Worm (Caenorhabditis elegans) whole organism, L3 larva: Measurements from ENCODE around the gene zipt-16.

Experiments
- ZK546.5 ChIP-seq: sonication (generic microtip); optimal IDR thresholded peaks from 2 replicates; lab custom pipeline; 2017; ENCODE audit warnings: missing biosample characterization, missing genetic modification characterization
- ama-1 ChIP-seq: fragments of 150-350 bp; optimal IDR thresholded peaks from 2 replicates; lab custom pipeline; 2018
- ceh-82 ChIP-seq: fragments of 150-350 bp; optimal IDR thresholded peaks from 2 replicates; lab custom pipeline; 2014; ENCODE audit warnings: missing biosample characterization, missing genetic modification characterization
- ceh-9 ChIP-seq: sonication (generic microtip); optimal IDR thresholded peaks from 2 replicates; lab custom pipeline; 2018; ENCODE audit warnings: missing biosample characterization, missing genetic modification characterization
- daf-12 ChIP-seq: fragments of 150-350 bp; optimal IDR thresholded peaks from 2 replicates; lab custom pipeline; 2014; ENCODE audit warnings: missing biosample characterization, missing genetic modification reagents, missing genetic modification characterization
- egl-27 ChIP-seq: sonication (generic microtip); optimal IDR thresholded peaks from 4 replicates; lab custom pipeline; 2017; ENCODE audit warnings: missing biosample characterization, missing genetic modification reagents, missing genetic modification characterization
- egl-5 ChIP-seq: fragments of 150-350 bp; optimal IDR thresholded peaks from 2 replicates; lab custom pipeline; 2017; ENCODE audit warnings: missing biosample characterization, missing genetic modification reagents, missing genetic modification characterization, inconsistent platforms
- elt-2 ChIP-seq: sonication (generic microtip); optimal IDR thresholded peaks from 2 replicates; lab custom pipeline; 2016; ENCODE audit warnings: missing genetic modification reagents, mild to moderate bottlenecking, missing genetic modification characterization, missing compliant biosample characterization
- elt-3 ChIP-seq, 3 experiments: fragments of 150-350 bp in 1 of 3; sonication (generic microtip) in 2 of 3; optimal IDR thresholded peaks; 2 replicates in 2 of 3; 4 replicates in 1 of 3; lab custom pipeline; 2014 to 2017; ENCODE audit warnings: missing biosample characterization in 3 of 3, missing genetic modification characterization in 3 of 3
- eor-1 ChIP-seq, 2 experiments: fragments of 150-350 bp; optimal IDR thresholded peaks; 2 replicates each; lab custom pipeline; 2014 to 2018; ENCODE audit warnings: missing biosample characterization in 2 of 2, missing genetic modification characterization in 2 of 2
- fkh-10 ChIP-seq: sonication (generic microtip); optimal IDR thresholded peaks from 2 replicates; lab custom pipeline; 2017; ENCODE audit warnings: missing biosample characterization, missing genetic modification reagents, missing genetic modification characterization
- fkh-2 ChIP-seq: fragments of 150-350 bp; optimal IDR thresholded peaks from 2 replicates; lab custom pipeline; 2014; ENCODE audit warnings: missing biosample characterization, missing genetic modification reagents, missing genetic modification characterization
- fos-1 ChIP-seq: fragments of 150-350 bp; optimal IDR thresholded peaks from 2 replicates; lab custom pipeline; 2014; ENCODE audit warnings: missing biosample characterization, missing genetic modification characterization
- hmg-11 ChIP-seq: sonication (generic microtip); optimal IDR thresholded peaks from 2 replicates; lab custom pipeline; 2016; ENCODE audit warnings: missing genetic modification characterization, missing compliant biosample characterization
- jun-1 ChIP-seq: fragments of 150-350 bp; optimal IDR thresholded peaks from 2 replicates; lab custom pipeline; 2014; ENCODE audit warnings: missing biosample characterization, missing genetic modification reagents, missing genetic modification characterization
- lin-15B ChIP-seq: fragments of 150-350 bp; optimal IDR thresholded peaks from 2 replicates; lab custom pipeline; 2014; ENCODE audit warnings: missing biosample characterization, missing genetic modification characterization
- lin-39 ChIP-seq: fragments of 150-350 bp; optimal IDR thresholded peaks from 2 replicates; lab custom pipeline; 2018; ENCODE audit warnings: missing biosample characterization, missing genetic modification reagents, missing genetic modification characterization
- nfya-1 ChIP-seq: sonication (generic microtip); optimal IDR thresholded peaks from 2 replicates; lab custom pipeline; 2017; ENCODE audit warnings: missing genetic modification characterization, mild to moderate bottlenecking, missing compliant biosample characterization, antibody characterized with exemption, moderate library complexity; ENCODE audit not compliant: insufficient read depth
- nhr-23 ChIP-seq: fragments of 150-350 bp; optimal IDR thresholded peaks from 2 replicates; lab custom pipeline; 2014; ENCODE audit warnings: missing biosample characterization, missing genetic modification reagents, missing genetic modification characterization
- nhr-28 ChIP-seq: fragments of 150-350 bp; optimal IDR thresholded peaks from 2 replicates; lab custom pipeline; 2014; ENCODE audit warnings: missing biosample characterization, missing genetic modification characterization
- nhr-43 ChIP-seq: sonication (generic microtip); optimal IDR thresholded peaks from 2 replicates; lab custom pipeline; 2016; ENCODE audit warnings: mild to moderate bottlenecking, missing genetic modification characterization, missing compliant biosample characterization; ENCODE audit not compliant: poor library complexity, severe bottlenecking
- nhr-77 ChIP-seq: fragments of 150-350 bp; optimal IDR thresholded peaks from 2 replicates; lab custom pipeline; 2014; ENCODE audit warnings: missing biosample characterization, missing genetic modification characterization
- pqm-1 ChIP-seq: fragments of 150-350 bp; optimal IDR thresholded peaks from 2 replicates; lab custom pipeline; 2017; ENCODE audit warnings: missing biosample characterization, missing genetic modification characterization, inconsistent platforms
- sea-2 ChIP-seq: fragments of 150-350 bp; sonication (generic microtip); optimal IDR thresholded peaks from 4 replicates; lab custom pipeline; 2014; ENCODE audit warnings: missing biosample characterization, missing genetic modification reagents, missing genetic modification characterization
- skn-1 ChIP-seq: fragments of 150-350 bp; optimal IDR thresholded peaks from 2 replicates; lab custom pipeline; 2014; ENCODE audit warnings: missing biosample characterization, missing genetic modification characterization
- snpc-4 ChIP-seq: fragments of 150-350 bp; optimal IDR thresholded peaks from 2 replicates; lab custom pipeline; 2014; ENCODE audit warnings: missing biosample characterization, missing genetic modification characterization
- tbx-2 ChIP-seq: sonication (generic microtip); optimal IDR thresholded peaks from 2 replicates; lab custom pipeline; 2016; ENCODE audit warnings: mild to moderate bottlenecking, missing genetic modification characterization, missing compliant biosample characterization
- unc-39 ChIP-seq: sonication (generic microtip); optimal IDR thresholded peaks from 4 replicates; lab custom pipeline; 2017; ENCODE audit warnings: missing biosample characterization, missing genetic modification characterization
- unc-62 ChIP-seq: fragments of 150-350 bp; sonication (generic microtip); optimal IDR thresholded peaks from 4 replicates; lab custom pipeline; 2014; ENCODE audit warnings: missing biosample characterization, missing genetic modification reagents, missing genetic modification characterization

The zipt-16 gene

ce11 chrV:11450257-11450656 lies 12.6 kb upstream of the zipt-16 start, which contains the start of gene col-156:
Gene col-156, minus strand, starts transcription at chrV:11450357.
- TF ChIP-seq fos-1, result no peak
- TF ChIP-seq pqm-1 (tag; lab: Kevin White, UChicago), result no peak
- TF ChIP-seq elt-2, result no peak
- TF ChIP-seq nfya-1, result no peak
- TF ChIP-seq tbx-2 (tag; lab: Kevin White, UChicago), result no peak

ce11 chrV:11454917-11455316 lies 7.9 kb upstream of the zipt-16 start:
- no peak for TF ChIP-seq lin-15B (tag; lab: Kevin White, UChicago)
- TF ChIP-seq ceh-82, result no peak
- no peak for TF ChIP-seq lin-39
- TF ChIP-seq elt-2, result no peak
- TF ChIP-seq, all 47 proteins: peak for 0

- no peak for TF ChIP-seq nfya-1
- TF ChIP-seq ama-1 (lab: Kevin White, UChicago), result no peak
- TF ChIP-seq nhr-28 (tag; lab: Kevin White, UChicago), result no peak
- no peak for TF ChIP-seq egl-27 (tag; lab: Kevin White, UChicago)
- TF ChIP-seq hmg-11 (tag; lab: Kevin White, UChicago), result no peak
- TF ChIP-seq tbx-2 (tag; lab: Kevin White, UChicago), result no peak
Observed at ce11 chrV:11459255-11459654, 3.6 kb upstream of the zipt-16 start, which contains the start of gene T11F9.1. Gene T11F9.1, plus strand, starts transcription at chrV:11459555.

- TF ChIP-seq elt-2 (peak; percentile 97), lin-15B (tag; lab: Kevin White, UChicago) (no peak), daf-12 (no peak), nhr-28 (tag; lab: Kevin White, UChicago) (no peak), pqm-1 (tag; lab: Kevin White, UChicago) (peak; percentile 86), jun-1 (tag; lab: Kevin White, UChicago) (peak; percentile 37), eor-1 (tag; optimal IDR thresholded peaks at IDR 0.05; lab: Kevin White, UChicago) (no peak)
- TF ChIP-seq, all 47 proteins: peak for 3
Observed at ce11 chrV:11470210-11470713, 7.4 kb downstream of the zipt-16 start, which contains the start of gene aat-6. Gene aat-6, minus strand, starts transcription at chrV:11470663.

ce11 chrV:11472209-11472608 lies 9.4 kb downstream of the zipt-16 start, which contains the start of the genes nas-20 and nas-21:
Gene nas-20, minus strand, starts transcription at chrV:11472309.
Gene nas-21, plus strand, starts transcription at chrV:11472564.
- TF ChIP-seq tbx-2 (tag; lab: Kevin White, UChicago), result no peak
- no peak for TF ChIP-seq jun-1 (tag; lab: Kevin White, UChicago)
- no peak for TF ChIP-seq nfya-1
- TF ChIP-seq sea-2 (GFP tag; lab: Kevin White, UChicago), result no peak
- no peak for TF ChIP-seq unc-62 (GFP tag; lab: Kevin White, UChicago)
- no peak for TF ChIP-seq hmg-11 (tag; lab: Kevin White, UChicago)
- TF ChIP-seq ZK546.5 (tag; lab: Kevin White, UChicago), result no peak

ce11 chrV:11474399-11474798 lies 11.6 kb downstream of the zipt-16 start, which contains the start of gene nas-22:
Gene nas-22, plus strand, starts transcription at chrV:11474699.
- TF ChIP-seq nhr-43 (tag; lab: Kevin White, UChicago), result no peak
- no peak for TF ChIP-seq ceh-9 (tag; lab: Kevin White, UChicago)
- TF ChIP-seq elt-2, result no peak
- no peak for TF ChIP-seq fkh-10 (GFP tag; lab: Kevin White, UChicago)
- TF ChIP-seq unc-39 (tag; lab: Kevin White, UChicago), result no peak
- TF ChIP-seq fos-1, result no peak
- TF ChIP-seq skn-1 (tag; lab: Kevin White, UChicago), result no peak
- no peak for TF ChIP-seq egl-5
- no peak for TF ChIP-seq nhr-23
- TF ChIP-seq daf-12, result no peak
- TF ChIP-seq nhr-28 (tag; lab: Kevin White, UChicago), result no peak
- TF ChIP-seq lin-15B (tag; lab: Kevin White, UChicago), result no peak
- no peak for TF ChIP-seq elt-3 (tag; optimal IDR thresholded peaks at IDR 0.05; lab: Kevin White, UChicago)
- no peak for TF ChIP-seq unc-62 (GFP tag; lab: Kevin White, UChicago)
- TF ChIP-seq nhr-77 (tag; lab: Kevin White, UChicago), result no peak
- TF ChIP-seq snpc-4 (tag; lab: Kevin White, UChicago), result no peak
- TF ChIP-seq fkh-2 (tag; lab: Kevin White, UChicago), result no peak
